Worm (Caenorhabditis elegans) whole organism, early embryonic: ENCODE measurements around the gene srx-46.

ENCODE experiments used
- B0310.2 ChIP-seq: sonication (generic microtip); optimal IDR thresholded peaks from 2 replicates; lab custom pipeline; 2016; ENCODE audit warnings: mild to moderate bottlenecking, missing genetic modification characterization, missing compliant biosample characterization
- aly-1 ChIP-seq: sonication (generic microtip); optimal IDR thresholded peaks from 2 replicates; lab custom pipeline; 2016; ENCODE audit warnings: missing genetic modification characterization, missing compliant biosample characterization
- ama-1 ChIP-seq: fragments of 150-350 bp; optimal IDR thresholded peaks from 2 replicates; lab custom pipeline; 2014
- flt-1 ChIP-seq: fragments of 200-800 bp; sonication (Bioruptor generic); IDR thresholded peaks from 2 replicates; pipeline ENCODE4 v1.3.6; 2022; ENCODE audit warnings: missing genetic modification characterization, missing compliant biosample characterization
- hmbx-1 ChIP-seq: sonication (generic microtip); optimal IDR thresholded peaks from 2 replicates; lab custom pipeline; 2016; ENCODE audit warnings: mild to moderate bottlenecking, missing genetic modification characterization, missing compliant biosample characterization
- hnd-1 ChIP-seq: sonication (generic microtip); optimal IDR thresholded peaks from 2 replicates; lab custom pipeline; 2016; ENCODE audit warnings: missing genetic modification characterization, missing compliant biosample characterization
- sea-1 ChIP-seq: fragments of 200-800 bp; sonication (Bioruptor generic); conservative IDR thresholded peaks from 2 replicates; pipeline ENCODE4 v1.3.6; 2022; ENCODE audit warnings: missing genetic modification characterization, missing compliant biosample characterization

- no peak for TF ChIP-seq hnd-1 (tag; lab: Kevin White, UChicago)
- no peak for TF ChIP-seq aly-1
- no peak for TF ChIP-seq flt-1 (GFP tag; lab: Robert Waterston, UW)
- no peak for TF ChIP-seq ama-1 (lab: Kevin White, UChicago)
- no peak for TF ChIP-seq hmbx-1 (tag; lab: Kevin White, UChicago)
- no peak for TF ChIP-seq B0310.2 (tag; lab: Kevin White, UChicago)
- TF ChIP-seq sea-1, result no peak
These were observed 30.2 kb upstream of the srx-46 start, which contains the start of gene tag-153 for ce11 chrV:9322886-9323285.
